Worm (Caenorhabditis elegans): ENCODE measurements around the gene pah-1.

ce11 chrII:8770675-8771074 is 3.9 kb upstream of the pah-1 start, which contains the start of gene let-19:
- TF ChIP-seq nhr-28 (tag; optimal IDR thresholded peaks at IDR 0.05): no peak
- no peak for TF ChIP-seq nhr-237 (tag; optimal IDR thresholded peaks at IDR 0.05)
- TF ChIP-seq tbx-8 (GFP tag; optimal IDR thresholded peaks at IDR 0.05): no peak
- no peak for TF ChIP-seq mab-5 (tag; optimal IDR thresholded peaks at IDR 0.05)
- no peak for TF ChIP-seq ztf-11 (tag; optimal IDR thresholded peaks at IDR 0.05)
